Worm (Caenorhabditis elegans) whole organism, L1 larva: ENCODE results near the gene tub-1.

ENCODE experiments used
- ceh-82 ChIP-seq, 3 experiments: fragments of 150-350 bp in 1 of 3; sonication (generic microtip) in 2 of 3; optimal IDR thresholded peaks; 2 replicates each; lab custom pipeline; 2014 to 2017; ENCODE audit warnings: missing biosample characterization in 3 of 3, missing genetic modification characterization in 3 of 3
- elt-3 ChIP-seq, 6 experiments: fragments of 150-350 bp in 1 of 6; sonication (generic microtip); optimal IDR thresholded peaks; 2 replicates each; lab custom pipeline; 2017 to 2018; ENCODE audit warnings: missing biosample characterization in 6 of 6, missing genetic modification characterization in 6 of 6, inconsistent platforms in 1 of 6
- hlh-4 ChIP-seq: sonication (generic microtip); optimal IDR thresholded peaks from 2 replicates; lab custom pipeline; 2016; ENCODE audit warnings: mild to moderate bottlenecking, missing genetic modification characterization, missing compliant biosample characterization
- lin-15B ChIP-seq: fragments of 150-350 bp; sonication (generic microtip); optimal IDR thresholded peaks from 3 replicates; lab custom pipeline; 2014; ENCODE audit warnings: missing biosample characterization, missing genetic modification characterization
- mdl-1 ChIP-seq, 2 experiments: fragments of 150-350 bp; optimal IDR thresholded peaks; 2 replicates each; lab custom pipeline; 2014 to 2017; ENCODE audit warnings: missing biosample characterization in 2 of 2, missing genetic modification characterization in 2 of 2, inconsistent platforms in 1 of 2
- pqm-1 ChIP-seq: sonication (generic microtip); optimal IDR thresholded peaks from 3 replicates; lab custom pipeline; 2017; ENCODE audit warnings: missing biosample characterization, missing genetic modification characterization
- skn-1 ChIP-seq: fragments of 150-350 bp; optimal IDR thresholded peaks from 2 replicates; lab custom pipeline; 2014; ENCODE audit warnings: missing biosample characterization, missing genetic modification characterization
- unc-62 ChIP-seq: fragments of 150-350 bp; optimal IDR thresholded peaks from 2 replicates; lab custom pipeline; 2014; ENCODE audit warnings: missing biosample characterization, missing genetic modification reagents, missing genetic modification characterization

DNA sequence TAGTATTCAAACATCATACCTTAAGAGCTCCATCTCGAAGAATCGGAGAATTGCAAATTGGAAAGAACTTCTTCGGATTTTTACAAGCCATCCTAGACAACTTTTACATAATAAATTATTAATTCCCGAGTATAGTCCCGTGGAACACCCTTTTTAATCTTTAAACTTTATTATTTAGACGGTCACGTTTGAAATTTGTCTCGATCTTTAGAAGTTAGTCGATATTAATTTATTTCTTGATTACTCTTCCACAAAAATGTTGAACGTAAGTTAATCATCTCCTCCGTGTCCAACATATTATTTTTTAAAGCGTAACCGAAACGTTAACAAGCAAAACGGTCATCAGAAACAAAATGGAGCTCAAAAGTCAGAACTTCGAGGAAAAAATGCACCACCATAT lies 16.7 kb upstream of the tub-1 start, which contains the start of the genes decr-1.3 and T05C12.1:
- TF ChIP-seq skn-1 (tag; lab: Kevin White, UChicago) = no peak
- TF ChIP-seq pqm-1 (tag; lab: Kevin White, UChicago) = no peak
- no peak for TF ChIP-seq unc-62 (GFP tag; lab: Kevin White, UChicago)
- TF ChIP-seq hlh-4 (tag; lab: Kevin White, UChicago) = no peak
- no peak for TF ChIP-seq ceh-82 (tag; optimal IDR thresholded peaks at IDR 0.05; lab: Kevin White, UChicago)
- TF ChIP-seq elt-3 (tag; optimal IDR thresholded peaks at IDR 0.05; lab: Kevin White, UChicago) = no peak
- TF ChIP-seq mdl-1 (tag; optimal IDR thresholded peaks at IDR 0.05; lab: Kevin White, UChicago) = no peak
- no peak for TF ChIP-seq lin-15B (tag; lab: Kevin White, UChicago)
